5 fruit fly cellular contexts compared by ENCODE assay signal in the genomic region with DNA sequence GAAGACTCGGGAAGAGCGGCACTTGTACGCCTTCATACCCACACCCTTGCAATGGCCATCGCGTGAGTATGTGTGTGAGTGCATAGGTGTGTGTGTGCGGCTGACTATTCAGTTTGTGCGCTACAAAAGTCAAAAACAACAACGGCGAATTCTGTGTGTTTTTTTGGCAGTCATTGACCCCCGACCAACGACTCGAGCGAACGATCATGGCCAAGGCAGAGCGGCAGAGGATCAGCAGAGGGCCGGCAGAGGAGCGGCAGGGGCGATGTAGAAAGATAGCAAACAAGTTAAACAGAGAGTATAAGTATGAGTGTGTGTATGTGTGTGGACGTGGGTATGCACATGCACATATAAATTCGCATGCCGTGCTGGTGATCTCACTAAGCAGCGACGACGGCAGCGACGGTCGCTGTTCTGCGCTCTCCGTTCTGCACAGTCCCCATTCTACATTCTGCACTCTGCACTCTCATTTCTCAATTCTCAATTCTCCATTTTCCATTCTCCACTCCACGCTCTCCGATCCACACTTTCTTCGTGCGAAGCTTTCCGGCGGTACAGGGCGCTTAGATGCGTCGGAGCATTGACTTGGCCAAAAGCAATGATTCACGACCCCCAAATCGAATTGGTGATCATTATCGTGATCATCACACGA.
TF ChIP-seq lines count a peak whose summit lies in the region.

No protein-coding gene starts in this region.

- no peak for TF ChIP-seq CTCF in whole organism, embryonic (GFP tag; optimal IDR thresholded peaks at IDR 0.05; lab: Kevin White, UChicago)

TF ChIP-seq in whole organism, 6 proteins besides CTCF, POLR2A, EP300 and RAD21:
- TF ChIP-seq psq (optimal IDR thresholded peaks at IDR 0.05; lab: Kevin White, UChicago): no peak
- TF ChIP-seq EcR (GFP tag; optimal IDR thresholded peaks at IDR 0.05; lab: Kevin White, UChicago): peak; percentile 68 to 89

TF ChIP-seq in whole organism, embryonic, 481 proteins besides CTCF, POLR2A, EP300 and RAD21:
- no peak for TF ChIP-seq CG11398 (GFP tag; optimal IDR thresholded peaks at IDR 0.05; lab: Kevin White, UChicago)
- TF ChIP-seq crol (GFP tag; IDR thresholded peaks at IDR 0.05; lab: Robert Waterston, UW): 0 out of 2 replicates have a peak, but pooled peaks have one; percentile 4

TF ChIP-seq in whole organism, prepupa, 60 proteins besides CTCF, POLR2A, EP300 and RAD21:
- TF ChIP-seq Eip78C (GFP tag; lab: Kevin White, UChicago) (peak; percentile 53), Sox14 (GFP tag; optimal IDR thresholded peaks at IDR 0.05; lab: Kevin White, UChicago) (peak; percentile 30), vri (GFP tag; optimal IDR thresholded peaks at IDR 0.05; lab: Kevin White, UChicago) (peak; percentile 59), CG8632 (GFP tag; optimal IDR thresholded peaks at IDR 0.05; lab: Kevin White, UChicago) (no peak), ss (GFP tag; optimal IDR thresholded peaks at IDR 0.05; lab: Kevin White, UChicago) (peak in 1 of 2 experiments; percentile 9), svp (GFP tag; lab: Kevin White, UChicago) (peak; percentile 90), acj6 (GFP tag; optimal IDR thresholded peaks at IDR 0.05; lab: Kevin White, UChicago) (no peak), CG6163 (GFP tag; IDR thresholded peaks at IDR 0.05; lab: Robert Waterston, UW) (0 out of 3 replicates have a peak, but pooled peaks have one; percentile 40), dac (GFP tag; optimal IDR thresholded peaks at IDR 0.05; lab: Kevin White, UChicago) (no peak)

TF ChIP-seq in whole organism, pupa, 21 proteins besides CTCF, POLR2A, EP300 and RAD21:
- TF ChIP-seq CG4496 (GFP tag; IDR thresholded peaks at IDR 0.05; lab: Robert Waterston, UW): peak; percentile 26; the same call in 2 of the 3 replicates
- peak; percentile 70 for TF ChIP-seq CG13204 (GFP tag; optimal IDR thresholded peaks at IDR 0.05; lab: Kevin White, UChicago)
- TF ChIP-seq EcR (GFP tag; optimal IDR thresholded peaks at IDR 0.05; lab: Kevin White, UChicago): peak; percentile 87
- TF ChIP-seq Pif1B (GFP tag; optimal IDR thresholded peaks at IDR 0.05; lab: Kevin White, UChicago): no peak

TF ChIP-seq in whole organism, wandering third instar larva, 38 proteins besides CTCF, POLR2A, EP300 and RAD21:
- TF ChIP-seq foxo (GFP tag; optimal IDR thresholded peaks at IDR 0.05; lab: Kevin White, UChicago): no peak
- no peak for TF ChIP-seq Myc (optimal IDR thresholded peaks at IDR 0.05; lab: Kevin White, UChicago)
- no peak for TF ChIP-seq CG9705 (GFP tag; optimal IDR thresholded peaks at IDR 0.05; lab: Kevin White, UChicago)
- peak; percentile 35 for TF ChIP-seq Rel (GFP tag; optimal IDR thresholded peaks at IDR 0.05; lab: Kevin White, UChicago)
- TF ChIP-seq Rel (tag; optimal IDR thresholded peaks at IDR 0.05; lab: Kevin White, UChicago): peak; percentile 89
- peak; percentile 66 for TF ChIP-seq h (GFP tag; optimal IDR thresholded peaks at IDR 0.05; lab: Kevin White, UChicago)
- TF ChIP-seq Dfd (GFP tag; optimal IDR thresholded peaks at IDR 0.05; lab: Kevin White, UChicago): no peak
- TF ChIP-seq woc (GFP tag; optimal IDR thresholded peaks at IDR 0.05; lab: Kevin White, UChicago): peak; percentile 40
- TF ChIP-seq pan (optimal IDR thresholded peaks at IDR 0.05; lab: Kevin White, UChicago): no peak
- TF ChIP-seq N (GFP tag; optimal IDR thresholded peaks at IDR 0.05; lab: Kevin White, UChicago): peak; percentile 45
- no peak for TF ChIP-seq OdsH (GFP tag; optimal IDR thresholded peaks at IDR 0.05; lab: Kevin White, UChicago)
- no peak for TF ChIP-seq sage (GFP tag; optimal IDR thresholded peaks at IDR 0.05; lab: Kevin White, UChicago)
- TF ChIP-seq Hnf4 (GFP tag; optimal IDR thresholded peaks at IDR 0.05; lab: Kevin White, UChicago): peak; percentile 59
- peak; percentile 77 for TF ChIP-seq Dif (GFP tag; optimal IDR thresholded peaks at IDR 0.05; lab: Kevin White, UChicago; ENCODE audit: partially characterized antibody)
- TF ChIP-seq lola (GFP tag; optimal IDR thresholded peaks at IDR 0.05; lab: Kevin White, UChicago): no peak
- TF ChIP-seq dl (GFP tag; optimal IDR thresholded peaks at IDR 0.05; lab: Kevin White, UChicago; ENCODE audit: insufficient read depth in 1 of 2, partially characterized antibody in 2 of 2): peak; percentile 41 to 79
- TF ChIP-seq Abd-B (GFP tag; optimal IDR thresholded peaks at IDR 0.05; lab: Kevin White, UChicago): no peak
- peak; percentile 28 for TF ChIP-seq Hr83 (GFP tag; optimal IDR thresholded peaks at IDR 0.05; lab: Kevin White, UChicago; ENCODE audit: poor library complexity, severe bottlenecking)
- TF ChIP-seq dmrt93B (GFP tag; optimal IDR thresholded peaks at IDR 0.05; lab: Kevin White, UChicago): no peak
- peak; percentile 79 for TF ChIP-seq br (GFP tag; optimal IDR thresholded peaks at IDR 0.05; lab: Kevin White, UChicago)
- peak; percentile 99 for TF ChIP-seq psq (GFP tag; optimal IDR thresholded peaks at IDR 0.05; lab: Kevin White, UChicago)
- TF ChIP-seq Vsx2 (GFP tag; optimal IDR thresholded peaks at IDR 0.05; lab: Kevin White, UChicago; ENCODE audit: partially characterized antibody): no peak
- peak; percentile 22 for TF ChIP-seq rgr (GFP tag; optimal IDR thresholded peaks at IDR 0.05; lab: Kevin White, UChicago)
- TF ChIP-seq CG32264 (GFP tag; optimal IDR thresholded peaks at IDR 0.05; lab: Kevin White, UChicago): no peak
- TF ChIP-seq GATAd (GFP tag; optimal IDR thresholded peaks at IDR 0.05; lab: Kevin White, UChicago): no peak
- peak; percentile 83 for TF ChIP-seq tai (GFP tag; optimal IDR thresholded peaks at IDR 0.05; lab: Kevin White, UChicago)
- TF ChIP-seq ey (GFP tag; optimal IDR thresholded peaks at IDR 0.05; lab: Kevin White, UChicago): no peak
- no peak for TF ChIP-seq jim (GFP tag; optimal IDR thresholded peaks at IDR 0.05; lab: Kevin White, UChicago)
- TF ChIP-seq Mio (GFP tag; optimal IDR thresholded peaks at IDR 0.05; lab: Kevin White, UChicago): no peak
- TF ChIP-seq usp (GFP tag; optimal IDR thresholded peaks at IDR 0.05; lab: Kevin White, UChicago): no peak
- peak; percentile 19 for TF ChIP-seq HLH106 (tag; optimal IDR thresholded peaks at IDR 0.05; lab: Kevin White, UChicago)
- TF ChIP-seq fru (GFP tag; optimal IDR thresholded peaks at IDR 0.05; lab: Kevin White, UChicago): peak; percentile 44
- TF ChIP-seq dsf (GFP tag; optimal IDR thresholded peaks at IDR 0.05; lab: Kevin White, UChicago; ENCODE audit: borderline replicate concordance): no peak
- TF ChIP-seq brk (GFP tag; optimal IDR thresholded peaks at IDR 0.05; lab: Kevin White, UChicago): peak; percentile 5
- peak; percentile 77 for TF ChIP-seq CrebA (GFP tag; optimal IDR thresholded peaks at IDR 0.05; lab: Kevin White, UChicago; ENCODE audit: borderline replicate concordance)
- no peak for TF ChIP-seq Hr78 (GFP tag; optimal IDR thresholded peaks at IDR 0.05; lab: Kevin White, UChicago)
- TF ChIP-seq Sp1 (GFP tag; optimal IDR thresholded peaks at IDR 0.05; lab: Kevin White, UChicago): no peak
- peak; percentile 59 for TF ChIP-seq Jra (GFP tag; optimal IDR thresholded peaks at IDR 0.05; lab: Kevin White, UChicago)
- TF ChIP-seq sv (GFP tag; optimal IDR thresholded peaks at IDR 0.05; lab: Kevin White, UChicago): no peak
TF ChIP-seq in whole organism, wandering third instar larva: peak in this region for 17.
